Fruit fly (Drosophila melanogaster) whole organism, embryonic: ENCODE data around the gene Atat.

ENCODE experiments used
- ATbp ChIP-seq: fragments of 200-800 bp; sonication (Bioruptor generic); optimal IDR thresholded peaks from 2 replicates; lab custom pipeline; 2017; ENCODE audit warnings: missing biosample characterization, mild to moderate bottlenecking, missing genetic modification characterization, missing genetic modification reagents
- Aef1 ChIP-seq: fragments of 200-800 bp; sonication (Bioruptor generic); IDR thresholded peaks from 3 replicates; pipeline ENCODE4 v1.3.6; 2022; ENCODE audit warnings: missing biosample characterization, missing genetic modification characterization
- Asciz ChIP-seq: fragments of 200-800 bp; sonication (Bioruptor generic); optimal IDR thresholded peaks from 2 replicates; lab custom pipeline; 2017; ENCODE audit warnings: missing biosample characterization, mild to moderate bottlenecking, missing genetic modification characterization, missing genetic modification reagents
- Atf6 ChIP-seq: fragments of 200-800 bp; sonication (Bioruptor generic); IDR thresholded peaks from 2 replicates; pipeline ENCODE4 v1.3.6; 2022; ENCODE audit warnings: missing biosample characterization, missing genetic modification characterization
- CG10321 ChIP-seq: fragments of 200-800 bp; sonication (Bioruptor generic); IDR thresholded peaks from 2 replicates; pipeline ENCODE4 v1.3.6; 2022; ENCODE audit warnings: missing biosample characterization, missing genetic modification characterization
- CG10431 ChIP-seq: fragments of 200-800 bp; sonication (Bioruptor generic); optimal IDR thresholded peaks from 3 replicates; lab custom pipeline; 2018; ENCODE audit warnings: missing biosample characterization, mild to moderate bottlenecking, missing genetic modification characterization
- CG10959 ChIP-seq: fragments of 200-800 bp; sonication (Bioruptor generic); IDR thresholded peaks from 2 replicates; pipeline ENCODE4 v1.3.6; 2022; ENCODE audit warnings: missing biosample characterization, missing genetic modification characterization
- CG11695 ChIP-seq: fragments of 200-800 bp; sonication (Bioruptor generic); IDR thresholded peaks from 3 replicates; pipeline ENCODE4 v1.3.6; 2022; ENCODE audit warnings: missing biosample characterization, missing genetic modification characterization
- CG12744 ChIP-seq: fragments of 200-800 bp; sonication (Bioruptor generic); optimal IDR thresholded peaks from 2 replicates; lab custom pipeline; 2016; ENCODE audit warnings: missing biosample characterization, missing genetic modification characterization
- CG14014 ChIP-seq: fragments of 200-800 bp; sonication (Bioruptor generic); IDR thresholded peaks from 2 replicates; pipeline ENCODE4 v1.3.6; 2022; ENCODE audit warnings: missing biosample characterization, missing genetic modification characterization
- CG15269 ChIP-seq: fragments of 200-800 bp; sonication (Bioruptor generic); optimal IDR thresholded peaks from 2 replicates; lab custom pipeline; 2018; ENCODE audit warnings: missing biosample characterization, mild to moderate bottlenecking, missing genetic modification characterization, moderate library complexity
- CG1529 ChIP-seq: fragments of 200-800 bp; sonication (Bioruptor generic); optimal IDR thresholded peaks from 3 replicates; lab custom pipeline; 2018; ENCODE audit warnings: missing biosample characterization, missing genetic modification characterization
- CG1603 ChIP-seq: fragments of 200-800 bp; sonication (Bioruptor generic); optimal IDR thresholded peaks from 2 replicates; lab custom pipeline; 2019; ENCODE audit warnings: missing biosample characterization, mild to moderate bottlenecking, missing genetic modification characterization, moderate library complexity
- CG16815 ChIP-seq: fragments of 200-800 bp; sonication (Bioruptor generic); optimal IDR thresholded peaks from 3 replicates; lab custom pipeline; 2017; ENCODE audit warnings: missing biosample characterization, mild to moderate bottlenecking, missing genetic modification characterization
- CG18599 ChIP-seq: fragments of 200-800 bp; sonication (Bioruptor generic); optimal IDR thresholded peaks from 3 replicates; lab custom pipeline; 2017; ENCODE audit warnings: missing biosample characterization, missing genetic modification characterization, mild to moderate bottlenecking, moderate library complexity, missing genetic modification reagents
- CG31388 ChIP-seq: fragments of 200-800 bp; sonication (Bioruptor generic); optimal IDR thresholded peaks from 2 replicates; lab custom pipeline; 2016; ENCODE audit warnings: missing biosample characterization, missing genetic modification characterization
- CG32772 ChIP-seq: fragments of 200-800 bp; sonication (Bioruptor generic); IDR thresholded peaks from 2 replicates; pipeline ENCODE4 v1.3.6; 2022; ENCODE audit warnings: missing biosample characterization, missing genetic modification characterization
- CG34422 ChIP-seq: fragments of 200-800 bp; sonication (Bioruptor generic); IDR thresholded peaks from 3 replicates; pipeline ENCODE4 v1.3.6; 2022; ENCODE audit warnings: missing biosample characterization, missing genetic modification characterization
- CG6683 ChIP-seq: fragments of 200-800 bp; sonication (Bioruptor generic); optimal IDR thresholded peaks from 2 replicates; lab custom pipeline; 2017; ENCODE audit warnings: missing biosample characterization, mild to moderate bottlenecking, missing genetic modification characterization, missing genetic modification reagents
- CG7987 ChIP-seq: fragments of 200-800 bp; sonication (Bioruptor generic); optimal IDR thresholded peaks from 2 replicates; lab custom pipeline; 2018; ENCODE audit warnings: missing biosample characterization, mild to moderate bottlenecking, missing genetic modification characterization, moderate library complexity
- CG9215 ChIP-seq: fragments of 200-800 bp; sonication (Bioruptor generic); IDR thresholded peaks from 2 replicates; pipeline ENCODE4 v1.3.6; 2022; ENCODE audit warnings: missing biosample characterization, missing genetic modification characterization
- CHES-1-like ChIP-seq: fragments of 200-800 bp; sonication (Bioruptor generic); optimal IDR thresholded peaks from 2 replicates; lab custom pipeline; 2016; ENCODE audit warnings: missing biosample characterization, missing genetic modification characterization
- CoRest ChIP-seq: fragments of 200-800 bp; sonication (Bioruptor generic); optimal IDR thresholded peaks from 3 replicates; lab custom pipeline; 2018; ENCODE audit warnings: missing biosample characterization, mild to moderate bottlenecking, missing genetic modification characterization, moderate library complexity
- D19A ChIP-seq: fragments of 200-800 bp; optimal IDR thresholded peaks from 3 replicates; lab custom pipeline; 2019; ENCODE audit warnings: missing biosample characterization, mild to moderate bottlenecking, missing genetic modification characterization, moderate library complexity
- E2f2 ChIP-seq: fragments of 200-800 bp; sonication (Bioruptor generic); IDR thresholded peaks from 2 replicates; pipeline ENCODE4 v1.3.6; 2022; ENCODE audit warnings: missing biosample characterization, missing genetic modification characterization
- Oaz ChIP-seq: fragments of 200-800 bp; sonication (Bioruptor generic); IDR thresholded peaks from 2 replicates; pipeline ENCODE4 v1.3.6; 2022; ENCODE audit warnings: missing biosample characterization, missing genetic modification characterization
- Taf1 ChIP-seq: fragments of 200-800 bp; sonication (Bioruptor generic); IDR thresholded peaks from 2 replicates; pipeline ENCODE4 v1.3.6; 2022; ENCODE audit warnings: missing biosample characterization, missing genetic modification characterization
- ac ChIP-seq: fragments of 200-800 bp; sonication (Bioruptor generic); optimal IDR thresholded peaks from 3 replicates; lab custom pipeline; 2017; ENCODE audit warnings: missing biosample characterization, mild to moderate bottlenecking, missing genetic modification characterization
- cas ChIP-seq: fragments of 200-800 bp; sonication (Bioruptor generic); IDR thresholded peaks from 2 replicates; pipeline ENCODE4 v1.3.6; 2022; ENCODE audit warnings: missing biosample characterization, missing genetic modification characterization
- caup ChIP-seq: fragments of 200-800 bp; sonication (Bioruptor generic); optimal IDR thresholded peaks from 3 replicates; lab custom pipeline; 2017; ENCODE audit warnings: missing biosample characterization, mild to moderate bottlenecking, missing genetic modification characterization, moderate library complexity; ENCODE audit not compliant: severe bottlenecking
- chn ChIP-seq: fragments of 200-800 bp; sonication (Bioruptor generic); optimal IDR thresholded peaks from 2 replicates; lab custom pipeline; 2016; ENCODE audit warnings: missing biosample characterization, missing genetic modification characterization
- croc ChIP-seq: fragments of 200-800 bp; sonication (Bioruptor generic); conservative IDR thresholded peaks from 3 replicates; pipeline ENCODE4 v1.3.6; 2022; ENCODE audit warnings: missing biosample characterization, missing genetic modification characterization
- cwo ChIP-seq: fragments of 200-800 bp; sonication (Bioruptor generic); optimal IDR thresholded peaks from 3 replicates; lab custom pipeline; 2017; ENCODE audit warnings: missing biosample characterization, missing genetic modification characterization, mild to moderate bottlenecking, moderate library complexity, missing genetic modification reagents
- dimm ChIP-seq: fragments of 200-800 bp; sonication (Bioruptor generic); IDR thresholded peaks from 2 replicates; pipeline ENCODE4 v1.3.6; 2022; ENCODE audit warnings: missing biosample characterization, missing genetic modification characterization
- dm ChIP-seq: fragments of 200-800 bp; sonication (Bioruptor generic); optimal IDR thresholded peaks from 3 replicates; lab custom pipeline; 2016; ENCODE audit warnings: missing biosample characterization, missing genetic modification characterization
- fd3F ChIP-seq: fragments of 200-800 bp; sonication (Bioruptor generic); optimal IDR thresholded peaks from 2 replicates; lab custom pipeline; 2018; ENCODE audit warnings: missing biosample characterization, mild to moderate bottlenecking, missing genetic modification characterization, moderate library complexity
- gsb ChIP-seq: fragments of 200-800 bp; sonication (Bioruptor generic); IDR thresholded peaks from 2 replicates; pipeline ENCODE4 v1.3.6; 2022; ENCODE audit warnings: missing biosample characterization, missing genetic modification characterization
- gt ChIP-seq: fragments of 200-800 bp; sonication (Bioruptor generic); IDR thresholded peaks from 2 replicates; pipeline ENCODE4 v1.3.6; 2022; ENCODE audit warnings: missing biosample characterization, missing genetic modification characterization
- ham ChIP-seq: fragments of 200-800 bp; sonication (Bioruptor generic); IDR thresholded peaks from 2 replicates; pipeline ENCODE4 v1.3.6; 2022; ENCODE audit warnings: missing biosample characterization, missing genetic modification characterization
- hbn ChIP-seq: fragments of 200-800 bp; sonication (Bioruptor generic); IDR thresholded peaks from 2 replicates; pipeline ENCODE4 v1.3.6; 2022; ENCODE audit warnings: missing biosample characterization, missing genetic modification characterization; ENCODE audit not compliant: partially characterized antibody
- insv ChIP-seq, 2 experiments: fragments of 200-800 bp; sonication (Bioruptor generic); optimal IDR thresholded peaks; 3 replicates each; lab custom pipeline; 2016 to 2018; ENCODE audit warnings: missing biosample characterization in 2 of 2, missing genetic modification characterization in 2 of 2
- jumu ChIP-seq: fragments of 200-800 bp; sonication (Bioruptor generic); optimal IDR thresholded peaks from 3 replicates; lab custom pipeline; 2016; ENCODE audit warnings: missing biosample characterization, missing genetic modification characterization
- kah ChIP-seq: fragments of 200-800 bp; sonication (Bioruptor generic); optimal IDR thresholded peaks from 2 replicates; lab custom pipeline; 2018; ENCODE audit warnings: missing biosample characterization, mild to moderate bottlenecking, missing genetic modification characterization
- lilli ChIP-seq: fragments of 200-800 bp; sonication (Bioruptor generic); optimal IDR thresholded peaks from 3 replicates; lab custom pipeline; 2016; ENCODE audit warnings: missing biosample characterization, missing genetic modification characterization
- nom ChIP-seq: fragments of 200-800 bp; sonication (Bioruptor generic); optimal IDR thresholded peaks from 2 replicates; lab custom pipeline; 2017; ENCODE audit warnings: missing biosample characterization, missing genetic modification characterization, mild to moderate bottlenecking, moderate library complexity, missing genetic modification reagents
- otp ChIP-seq: fragments of 200-800 bp; sonication (Bioruptor generic); IDR thresholded peaks from 3 replicates; pipeline ENCODE4, ENCODE4 v1.3.6; 2022; ENCODE audit warnings: missing biosample characterization, missing genetic modification characterization
- stc ChIP-seq: fragments of 200-800 bp; sonication (Bioruptor generic); IDR thresholded peaks from 2 replicates; pipeline ENCODE4 v1.3.6; 2022; ENCODE audit warnings: missing biosample characterization, missing genetic modification characterization
- tna ChIP-seq: fragments of 200-800 bp; sonication (Bioruptor generic); IDR thresholded peaks from 2 replicates; pipeline ENCODE4 v1.3.6; 2022; ENCODE audit warnings: missing biosample characterization, missing genetic modification characterization; ENCODE audit not compliant: partially characterized antibody
- unc-4 ChIP-seq: fragments of 200-800 bp; sonication (Bioruptor generic); IDR thresholded peaks from 2 replicates; pipeline ENCODE4 v1.3.6; 2022; ENCODE audit warnings: missing biosample characterization, missing genetic modification characterization; ENCODE audit not compliant: partially characterized antibody
- vfl ChIP-seq: fragments of 200-800 bp; sonication (Bioruptor generic); optimal IDR thresholded peaks from 2 replicates; lab custom pipeline; 2016; ENCODE audit warnings: missing biosample characterization, missing genetic modification characterization
- vvl ChIP-seq: fragments of 200-800 bp; sonication (Bioruptor generic); IDR thresholded peaks from 2 replicates; pipeline ENCODE4 v1.3.6; 2022; ENCODE audit warnings: missing biosample characterization, missing genetic modification characterization
- wor ChIP-seq: fragments of 200-800 bp; sonication (Bioruptor generic); IDR thresholded peaks from 2 replicates; pipeline ENCODE4 v1.3.6; 2022; ENCODE audit warnings: missing biosample characterization, missing genetic modification characterization

Gene Atat

DNA sequence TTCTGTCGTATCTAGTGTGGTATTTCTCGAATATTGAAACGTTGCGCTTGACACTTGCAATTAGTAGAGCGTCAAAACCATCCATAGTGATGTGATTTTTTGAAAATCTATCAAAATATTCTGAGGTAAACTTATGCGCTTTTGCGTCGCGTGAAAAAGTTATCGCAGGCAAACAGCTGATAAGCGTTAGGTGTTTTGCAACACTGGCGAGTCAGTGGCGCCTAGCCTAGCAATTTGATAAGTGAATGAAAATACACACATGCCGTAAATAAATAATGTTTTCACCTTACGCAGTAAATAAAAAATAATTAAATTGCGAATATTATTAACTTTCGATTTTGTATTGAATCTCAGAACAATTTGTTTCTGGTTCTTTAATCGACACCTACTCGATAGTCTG lies 8.8 kb upstream of the Atat start, which contains the start of gene CG42526 (continued):
- TF ChIP-seq CG6683 (GFP tag; lab: Kevin White, UChicago) (no peak), CG14014 (GFP tag; lab: Robert Waterston, UW) (peak; percentile 73), dimm (GFP tag; lab: Robert Waterston, UW) (no peak), CG12744 (GFP tag; lab: Kevin White, UChicago) (peak; percentile 36), kah (GFP tag; lab: Kevin White, UChicago) (no peak), CG1529 (no peak), CHES-1-like (GFP tag; lab: Kevin White, UChicago) (no peak), gt (GFP tag; lab: Robert Waterston, UW) (no peak), vfl (peak; percentile 61), CG10321 (GFP tag; lab: Robert Waterston, UW) (0 out of 2 replicates have a peak, but pooled peaks have one; percentile 11), E2f2 (peak; percentile 84), CG10959 (GFP tag; lab: Robert Waterston, UW) (no peak), cas (GFP tag; lab: Robert Waterston, UW) (no peak), cwo (GFP tag; lab: Kevin White, UChicago) (no peak), otp (GFP tag; lab: Robert Waterston, UW) (no peak), CG32772 (GFP tag; lab: Robert Waterston, UW) (no peak), jumu (GFP tag; lab: Kevin White, UChicago) (no peak), chn (GFP tag; lab: Kevin White, UChicago) (no peak), ATbp (GFP tag; lab: Kevin White, UChicago) (no peak), stc (GFP tag; lab: Robert Waterston, UW) (no peak), CG7987 (GFP tag; lab: Kevin White, UChicago) (no peak), Asciz (GFP tag; lab: Kevin White, UChicago) (no peak), Oaz (GFP tag; lab: Robert Waterston, UW) (no peak), caup (GFP tag; lab: Kevin White, UChicago) (peak; percentile 39), wor (GFP tag; lab: Robert Waterston, UW) (no peak), ac (no peak), Aef1 (GFP tag; lab: Robert Waterston, UW) (no peak), D19A (tag; lab: Kevin White, UChicago) (no peak), insv (GFP tag; optimal IDR thresholded peaks at IDR 0.05; lab: Kevin White, UChicago) (no peak), CG15269 (peak; percentile 48), dm (peak; percentile 34), hbn (GFP tag; lab: Robert Waterston, UW) (peak; percentile 45; the same call in 1 of the 2 replicates), nom (GFP tag; lab: Kevin White, UChicago) (no peak), CG11695 (GFP tag; lab: Robert Waterston, UW) (no peak), CG34422 (GFP tag; lab: Robert Waterston, UW) (no peak; the same call in 2 of the 3 replicates), ham (no peak), CG9215 (GFP tag; lab: Robert Waterston, UW) (no peak), fd3F (GFP tag; lab: Kevin White, UChicago) (no peak), CoRest (peak; percentile 35), tna (no peak), Atf6 (GFP tag; lab: Robert Waterston, UW) (peak; percentile 63; the same call in 1 of the 2 replicates), gsb (GFP tag; lab: Robert Waterston, UW) (no peak), CG18599 (GFP tag; lab: Kevin White, UChicago) (peak; percentile 48), CG16815 (GFP tag; lab: Kevin White, UChicago) (no peak), CG1603 (peak; percentile 59), CG10431 (GFP tag; lab: Kevin White, UChicago) (no peak), unc-4 (GFP tag; lab: Robert Waterston, UW) (peak; percentile 74), Taf1 (GFP tag; lab: Robert Waterston, UW) (no peak; the same call in 1 of the 2 replicates), croc (GFP tag; lab: Robert Waterston, UW) (no peak), vvl (peak; percentile 51), CG31388 (GFP tag; lab: Kevin White, UChicago) (no peak), lilli (GFP tag; lab: Kevin White, UChicago) (peak; percentile 82)
